Fruit fly (Drosophila melanogaster) whole organism, embryonic: ENCODE data around the gene Eig71Ej.
A peak's percentile ranks its signal among the peaks of the same experiment; 100 is the strongest.

Experiments
- Aef1 ChIP-seq: fragments of 200-800 bp; sonication (Bioruptor generic); IDR thresholded peaks from 3 replicates; pipeline ENCODE4 v1.3.6; 2022; ENCODE audit warnings: missing biosample characterization, missing genetic modification characterization
- Asciz ChIP-seq: fragments of 200-800 bp; sonication (Bioruptor generic); optimal IDR thresholded peaks from 2 replicates; lab custom pipeline; 2017; ENCODE audit warnings: missing biosample characterization, mild to moderate bottlenecking, missing genetic modification characterization, missing genetic modification reagents
- Bgb ChIP-seq: fragments of 200-800 bp; sonication (Bioruptor generic); IDR thresholded peaks from 2 replicates; pipeline ENCODE4 v1.3.6; 2022; ENCODE audit warnings: missing biosample characterization, missing genetic modification characterization; ENCODE audit not compliant: partially characterized antibody
- CG10462 ChIP-seq: fragments of 200-800 bp; sonication (Bioruptor generic); optimal IDR thresholded peaks from 2 replicates; lab custom pipeline; 2016; ENCODE audit warnings: missing biosample characterization, missing genetic modification characterization
- CG10654 ChIP-seq: fragments of 200-800 bp; sonication (Bioruptor generic); optimal IDR thresholded peaks from 2 replicates; lab custom pipeline; 2016; ENCODE audit warnings: missing biosample characterization, missing genetic modification characterization
- CG10979 ChIP-seq: fragments of 200-800 bp; sonication (Bioruptor generic); optimal IDR thresholded peaks from 2 replicates; lab custom pipeline; 2018; ENCODE audit warnings: missing biosample characterization, mild to moderate bottlenecking, missing genetic modification characterization, moderate library complexity
- CG11456 ChIP-seq: fragments of 200-800 bp; sonication (Bioruptor generic); IDR thresholded peaks from 3 replicates; pipeline ENCODE4 v1.3.6; 2022; ENCODE audit warnings: missing biosample characterization, missing genetic modification characterization
- CG12236 ChIP-seq: fragments of 200-800 bp; sonication (Bioruptor generic); optimal IDR thresholded peaks from 2 replicates; lab custom pipeline; 2016; ENCODE audit warnings: missing biosample characterization, missing genetic modification characterization
- CG12299 ChIP-seq: fragments of 200-800 bp; sonication (Bioruptor generic); optimal IDR thresholded peaks from 2 replicates; lab custom pipeline; 2018; ENCODE audit warnings: missing biosample characterization, mild to moderate bottlenecking, missing genetic modification characterization
- CG15073 ChIP-seq: fragments of 200-800 bp; sonication (Bioruptor generic); optimal IDR thresholded peaks from 2 replicates; lab custom pipeline; 2016; ENCODE audit warnings: missing biosample characterization, missing genetic modification characterization
- CG15601 ChIP-seq: fragments of 200-800 bp; sonication (Bioruptor generic); optimal IDR thresholded peaks from 3 replicates; lab custom pipeline; 2019; ENCODE audit warnings: missing biosample characterization, mild to moderate bottlenecking, missing genetic modification characterization, moderate library complexity
- CG17186 ChIP-seq: fragments of 200-800 bp; sonication (Bioruptor generic); optimal IDR thresholded peaks from 3 replicates; lab custom pipeline; 2017; ENCODE audit warnings: missing biosample characterization, missing genetic modification reagents, missing genetic modification characterization
- CG17359 ChIP-seq: fragments of 200-800 bp; sonication (Bioruptor generic); optimal IDR thresholded peaks from 3 replicates; lab custom pipeline; 2018; ENCODE audit warnings: missing biosample characterization, mild to moderate bottlenecking, missing genetic modification characterization, moderate library complexity
- CG2202 ChIP-seq: fragments of 200-800 bp; sonication (Bioruptor generic); optimal IDR thresholded peaks from 2 replicates; lab custom pipeline; 2018; ENCODE audit warnings: missing biosample characterization, mild to moderate bottlenecking, missing genetic modification characterization
- CG4404 ChIP-seq: fragments of 200-800 bp; sonication (Bioruptor generic); IDR thresholded peaks from 2 replicates; pipeline ENCODE4 v1.3.6; 2022; ENCODE audit warnings: missing biosample characterization, missing genetic modification characterization
- CG6689 ChIP-seq: fragments of 200-800 bp; sonication (Bioruptor generic); IDR thresholded peaks from 2 replicates; pipeline ENCODE4 v1.3.6; 2022; ENCODE audit warnings: missing biosample characterization, missing genetic modification characterization
- CG6791 ChIP-seq: fragments of 200-800 bp; sonication (Bioruptor generic); IDR thresholded peaks from 3 replicates; pipeline ENCODE4 v1.3.6; 2022; ENCODE audit warnings: missing biosample characterization, missing genetic modification characterization; ENCODE audit not compliant: partially characterized antibody
- CG7556 ChIP-seq: fragments of 200-800 bp; sonication (Bioruptor generic); optimal IDR thresholded peaks from 2 replicates; lab custom pipeline; 2017; ENCODE audit warnings: missing biosample characterization, mild to moderate bottlenecking, missing genetic modification characterization
- CG7987 ChIP-seq: fragments of 200-800 bp; sonication (Bioruptor generic); optimal IDR thresholded peaks from 2 replicates; lab custom pipeline; 2018; ENCODE audit warnings: missing biosample characterization, mild to moderate bottlenecking, missing genetic modification characterization, moderate library complexity
- CG9609 ChIP-seq: fragments of 200-800 bp; sonication (Bioruptor generic); optimal IDR thresholded peaks from 3 replicates; lab custom pipeline; 2016; ENCODE audit warnings: missing biosample characterization, missing genetic modification characterization
- CG9727 ChIP-seq: fragments of 200-800 bp; sonication (Bioruptor generic); optimal IDR thresholded peaks from 3 replicates; lab custom pipeline; 2017; ENCODE audit warnings: missing biosample characterization, mild to moderate bottlenecking, missing genetic modification characterization
- CG9797 ChIP-seq: fragments of 200-800 bp; sonication (Bioruptor generic); optimal IDR thresholded peaks from 3 replicates; lab custom pipeline; 2018; ENCODE audit warnings: missing biosample characterization, mild to moderate bottlenecking, missing genetic modification characterization
- Camta ChIP-seq: fragments of 200-800 bp; sonication (Bioruptor generic); optimal IDR thresholded peaks from 2 replicates; lab custom pipeline; 2016; ENCODE audit warnings: missing biosample characterization, missing genetic modification characterization
- Deaf1 ChIP-seq: fragments of 200-800 bp; optimal IDR thresholded peaks from 3 replicates; lab custom pipeline; 2019; ENCODE audit warnings: missing biosample characterization, mild to moderate bottlenecking, missing genetic modification characterization, moderate library complexity
- Dp ChIP-seq: fragments of 200-800 bp; sonication (Bioruptor generic); optimal IDR thresholded peaks from 2 replicates; lab custom pipeline; 2018; ENCODE audit warnings: missing biosample characterization, mild to moderate bottlenecking, missing genetic modification characterization, moderate library complexity
- Lim3 ChIP-seq: fragments of 200-800 bp; sonication (Bioruptor generic); IDR thresholded peaks from 2 replicates; pipeline ENCODE4 v1.3.6; 2022; ENCODE audit warnings: missing biosample characterization, missing genetic modification characterization
- Mad ChIP-seq: fragments of 200-800 bp; sonication (Bioruptor generic); optimal IDR thresholded peaks from 2 replicates; lab custom pipeline; 2016; ENCODE audit warnings: missing biosample characterization, missing genetic modification characterization
- Mes4 ChIP-seq: fragments of 200-800 bp; sonication (Bioruptor generic); optimal IDR thresholded peaks from 2 replicates; lab custom pipeline; 2016; ENCODE audit warnings: missing biosample characterization, missing genetic modification characterization
- NK7.1 ChIP-seq: fragments of 200-800 bp; sonication (Bioruptor generic); optimal IDR thresholded peaks from 3 replicates; lab custom pipeline; 2016; ENCODE audit warnings: missing biosample characterization, missing genetic modification characterization
- Stat92E ChIP-seq, 3 experiments: fragments of >200 bp in 2 of 3; fragments of 200-800 bp in 1 of 3; sonication (Bioruptor generic) in 1 of 3; optimal IDR thresholded peaks; 2 replicates each; lab custom pipeline; 2017 to 2019; ENCODE audit warnings: missing biosample characterization in 3 of 3, missing genetic modification characterization in 3 of 3, mild to moderate bottlenecking in 1 of 3, moderate library complexity in 1 of 3
- ac ChIP-seq: fragments of 200-800 bp; sonication (Bioruptor generic); optimal IDR thresholded peaks from 3 replicates; lab custom pipeline; 2017; ENCODE audit warnings: missing biosample characterization, mild to moderate bottlenecking, missing genetic modification characterization
- aop ChIP-seq: fragments of 200-800 bp; sonication (Bioruptor generic); IDR thresholded peaks from 2 replicates; pipeline ENCODE4 v1.3.6; 2022; ENCODE audit warnings: missing biosample characterization, missing genetic modification characterization
- bcd ChIP-seq: fragments of 200-800 bp; sonication (Bioruptor generic); optimal IDR thresholded peaks from 2 replicates; lab custom pipeline; 2017; ENCODE audit warnings: missing biosample characterization, mild to moderate bottlenecking, missing genetic modification characterization
- caup ChIP-seq: fragments of 200-800 bp; sonication (Bioruptor generic); optimal IDR thresholded peaks from 3 replicates; lab custom pipeline; 2017; ENCODE audit warnings: missing biosample characterization, mild to moderate bottlenecking, missing genetic modification characterization, moderate library complexity; ENCODE audit not compliant: severe bottlenecking
- cg ChIP-seq: fragments of 200-800 bp; sonication (Bioruptor generic); optimal IDR thresholded peaks from 3 replicates; lab custom pipeline; 2019; ENCODE audit warnings: missing biosample characterization, mild to moderate bottlenecking, missing genetic modification characterization, moderate library complexity
- croc ChIP-seq: fragments of 200-800 bp; sonication (Bioruptor generic); conservative IDR thresholded peaks from 3 replicates; pipeline ENCODE4 v1.3.6; 2022; ENCODE audit warnings: missing biosample characterization, missing genetic modification characterization
- grn ChIP-seq: fragments of 200-800 bp; sonication (Bioruptor generic); optimal IDR thresholded peaks from 3 replicates; lab custom pipeline; 2017; ENCODE audit warnings: missing biosample characterization, missing genetic modification characterization
- h ChIP-seq: fragments of >200 bp; optimal IDR thresholded peaks from 2 replicates; lab custom pipeline; 2017
- hbn ChIP-seq: fragments of 200-800 bp; sonication (Bioruptor generic); IDR thresholded peaks from 2 replicates; pipeline ENCODE4 v1.3.6; 2022; ENCODE audit warnings: missing biosample characterization, missing genetic modification characterization; ENCODE audit not compliant: partially characterized antibody
- insv ChIP-seq, 2 experiments: fragments of 200-800 bp; sonication (Bioruptor generic); optimal IDR thresholded peaks; 3 replicates each; lab custom pipeline; 2016 to 2018; ENCODE audit warnings: missing biosample characterization in 2 of 2, missing genetic modification characterization in 2 of 2
- jing ChIP-seq: fragments of 200-800 bp; sonication (Bioruptor generic); optimal IDR thresholded peaks from 2 replicates; lab custom pipeline; 2018; ENCODE audit warnings: missing biosample characterization, mild to moderate bottlenecking, missing genetic modification characterization
- mld ChIP-seq: fragments of 200-800 bp; sonication (Bioruptor generic); IDR thresholded peaks from 3 replicates; pipeline ENCODE4 v1.3.6; 2022; ENCODE audit warnings: missing biosample characterization, missing genetic modification characterization; ENCODE audit not compliant: partially characterized antibody
- nom ChIP-seq: fragments of 200-800 bp; sonication (Bioruptor generic); optimal IDR thresholded peaks from 2 replicates; lab custom pipeline; 2017; ENCODE audit warnings: missing biosample characterization, missing genetic modification characterization, mild to moderate bottlenecking, moderate library complexity, missing genetic modification reagents
- pita ChIP-seq: fragments of 200-800 bp; sonication (Bioruptor generic); optimal IDR thresholded peaks from 2 replicates; lab custom pipeline; 2017; ENCODE audit warnings: missing biosample characterization, mild to moderate bottlenecking, missing genetic modification characterization
- shn ChIP-seq: fragments of 200-800 bp; sonication (Bioruptor generic); optimal IDR thresholded peaks from 3 replicates; lab custom pipeline; 2016; ENCODE audit warnings: missing biosample characterization, missing genetic modification characterization
- stwl ChIP-seq: fragments of 200-800 bp; sonication (Bioruptor generic); optimal IDR thresholded peaks from 3 replicates; lab custom pipeline; 2018; ENCODE audit warnings: missing biosample characterization, mild to moderate bottlenecking, missing genetic modification characterization, moderate library complexity
- tap ChIP-seq: fragments of 200-800 bp; optimal IDR thresholded peaks from 3 replicates; lab custom pipeline; 2019; ENCODE audit warnings: missing biosample characterization, mild to moderate bottlenecking, missing genetic modification characterization, moderate library complexity
- trem ChIP-seq: fragments of 200-800 bp; optimal IDR thresholded peaks from 3 replicates; lab custom pipeline; 2019; ENCODE audit warnings: missing biosample characterization, mild to moderate bottlenecking, missing genetic modification characterization, moderate library complexity
- vvl ChIP-seq: fragments of 200-800 bp; sonication (Bioruptor generic); IDR thresholded peaks from 2 replicates; pipeline ENCODE4 v1.3.6; 2022; ENCODE audit warnings: missing biosample characterization, missing genetic modification characterization
- zen ChIP-seq: fragments of 200-800 bp; sonication (Bioruptor generic); optimal IDR thresholded peaks from 3 replicates; lab custom pipeline; 2018; ENCODE audit warnings: missing biosample characterization, mild to moderate bottlenecking, missing genetic modification characterization, moderate library complexity

Eig71Ej gene

DNA sequence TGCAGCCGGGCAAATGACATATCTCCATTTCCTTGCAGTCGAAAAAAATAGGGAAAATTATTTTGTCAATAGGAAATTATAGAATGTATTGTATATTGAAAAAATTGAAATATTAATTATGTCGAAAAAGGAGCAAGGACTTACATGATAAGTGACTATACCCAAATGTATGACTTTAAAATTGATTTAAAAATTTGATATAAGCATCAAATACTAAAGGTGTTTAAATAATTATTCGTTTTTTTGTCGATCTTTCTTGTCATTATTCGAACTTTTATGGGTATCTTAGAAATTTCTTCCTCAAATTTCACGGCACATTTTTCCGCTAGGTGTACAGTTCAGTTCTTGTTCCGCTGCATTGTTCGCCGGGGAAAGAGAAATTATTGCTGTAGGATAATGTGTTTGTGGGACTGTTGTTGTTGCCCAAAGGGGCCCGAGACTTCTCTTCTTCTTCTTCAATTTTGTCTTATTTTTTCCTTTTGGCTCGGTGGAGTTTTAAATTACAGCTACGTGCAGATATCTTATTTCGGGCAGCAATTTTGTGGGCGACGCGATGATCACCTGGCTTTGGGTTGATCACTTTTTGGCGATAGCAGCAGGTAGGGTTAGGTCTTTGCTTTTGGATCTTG, 39.6 kb upstream of the Eig71Ej start (continued):
- TF ChIP-seq Camta (no peak), Deaf1 (tag; lab: Kevin White, UChicago) (no peak), CG12299 (tag; lab: Kevin White, UChicago) (no peak), Bgb (GFP tag; lab: Robert Waterston, UW) (no peak), vvl (GFP tag; lab: Robert Waterston, UW) (no peak), ac (peak; percentile 80), CG6791 (0 out of 3 replicates have a peak, but pooled peaks have one; percentile 13), CG10979 (tag; lab: Kevin White, UChicago) (peak; percentile 77), jing (GFP tag; lab: Kevin White, UChicago) (no peak), insv (GFP tag; optimal IDR thresholded peaks at IDR 0.05; lab: Kevin White, UChicago) (no peak), CG17186 (GFP tag; lab: Kevin White, UChicago) (no peak), CG9609 (GFP tag; lab: Kevin White, UChicago) (no peak), caup (no peak), stwl (tag; lab: Kevin White, UChicago) (peak; percentile 14), h (lab: Kevin White, UChicago) (no peak), Mad (no peak), Lim3 (GFP tag; lab: Robert Waterston, UW) (no peak), Asciz (GFP tag; lab: Kevin White, UChicago) (no peak), CG7556 (GFP tag; lab: Kevin White, UChicago) (peak; percentile 72), NK7.1 (GFP tag; lab: Kevin White, UChicago) (no peak), grn (GFP tag; lab: Kevin White, UChicago) (no peak), bcd (GFP tag; lab: Kevin White, UChicago) (no peak), CG2202 (tag; lab: Kevin White, UChicago) (peak; percentile 53), CG11456 (GFP tag; lab: Robert Waterston, UW) (no peak), CG4404 (peak; percentile 54), Mes4 (GFP tag; lab: Kevin White, UChicago) (no peak), CG10654 (no peak), aop (GFP tag; lab: Robert Waterston, UW) (no peak), Stat92E (GFP tag; optimal IDR thresholded peaks at IDR 0.05; lab: Kevin White, UChicago) (peak in 1 of 3 experiments; percentile 23), shn (GFP tag; lab: Kevin White, UChicago) (no peak), nom (GFP tag; lab: Kevin White, UChicago) (no peak), CG7987 (GFP tag; lab: Kevin White, UChicago) (no peak), zen (peak; percentile 73), CG15601 (peak; percentile 66), tap (no peak), pita (no peak), CG9797 (GFP tag; lab: Kevin White, UChicago) (no peak), Dp (GFP tag; lab: Kevin White, UChicago) (no peak), cg (no peak), Aef1 (GFP tag; lab: Robert Waterston, UW) (no peak), CG10462 (GFP tag; lab: Kevin White, UChicago) (peak; percentile 29), CG15073 (GFP tag; lab: Kevin White, UChicago) (no peak), CG12236 (GFP tag; lab: Kevin White, UChicago) (no peak), trem (tag; lab: Kevin White, UChicago) (peak; percentile 39), hbn (GFP tag; lab: Robert Waterston, UW) (no peak), CG17359 (tag; lab: Kevin White, UChicago) (no peak), mld (GFP tag; lab: Robert Waterston, UW) (no peak), CG6689 (no peak), croc (GFP tag; lab: Robert Waterston, UW) (no peak), CG9727 (peak; percentile 90)
